Fruit fly (Drosophila melanogaster): Measurements from ENCODE around the gene cv.

dm6 chrX:5689417-5690215 lies at the start of gene cv, which contains the start of gene PGAP1:
- TF ChIP-seq CG8478 (optimal IDR thresholded peaks at IDR 0.05) (no peak), CTCF (optimal IDR thresholded peaks at IDR 0.05) (no peak)
